Fruit fly (Drosophila melanogaster): ENCODE data around the gene CG32107.
A peak's percentile ranks its signal among the peaks of the same experiment; 100 is the strongest.

Gene CG32107

dm6 chr3L:12813907-12814306 is 47.2 kb downstream of the CG32107 start, which contains the start of the genes Sf3a2 and CG42588 (continued):
- no peak for TF ChIP-seq wor (GFP tag; IDR thresholded peaks at IDR 0.05)
- TF ChIP-seq dm (GFP tag; optimal IDR thresholded peaks at IDR 0.05), result peak; percentile 13
- peak; percentile 72 for TF ChIP-seq CG30403 (GFP tag; optimal IDR thresholded peaks at IDR 0.05)
- no peak for TF ChIP-seq CG1233 (GFP tag; optimal IDR thresholded peaks at IDR 0.05)
- no peak for TF ChIP-seq CG15073 (GFP tag; optimal IDR thresholded peaks at IDR 0.05)
- no peak for TF ChIP-seq MTF-1 (GFP tag; optimal IDR thresholded peaks at IDR 0.05; ENCODE audit: borderline replicate concordance)
- no peak for TF ChIP-seq Camta (GFP tag; optimal IDR thresholded peaks at IDR 0.05)
- TF ChIP-seq aop (GFP tag; IDR thresholded peaks at IDR 0.05), result no peak
- no peak for TF ChIP-seq CG1603 (tag; optimal IDR thresholded peaks at IDR 0.05)
- no peak for TF ChIP-seq CG12744 (GFP tag; optimal IDR thresholded peaks at IDR 0.05)
- no peak for TF ChIP-seq CG12769 (tag; optimal IDR thresholded peaks at IDR 0.05)
- TF ChIP-seq tna (GFP tag; IDR thresholded peaks at IDR 0.05; ENCODE audit: partially characterized antibody), result no peak
- TF ChIP-seq tio (GFP tag; optimal IDR thresholded peaks at IDR 0.05), result no peak
- no peak for TF ChIP-seq CG15479 (GFP tag; optimal IDR thresholded peaks at IDR 0.05)
- no peak for TF ChIP-seq Drgx (GFP tag; IDR thresholded peaks at IDR 0.05)
- TF ChIP-seq ranshi (GFP tag; IDR thresholded peaks at IDR 0.05), result peak; percentile 68; the same call in 1 of the 2 replicates
- TF ChIP-seq scrt (GFP tag; optimal IDR thresholded peaks at IDR 0.05), result no peak
- peak; percentile 50 for TF ChIP-seq CG4424 (GFP tag; optimal IDR thresholded peaks at IDR 0.05)
- TF ChIP-seq NFAT (GFP tag; IDR thresholded peaks at IDR 0.05), result peak; percentile 85
- peak; percentile 66 for TF ChIP-seq pzg (GFP tag; optimal IDR thresholded peaks at IDR 0.05)
- peak; percentile 34; the same call in 1 of the 2 replicates for TF ChIP-seq danr (GFP tag; IDR thresholded peaks at IDR 0.05)
- TF ChIP-seq bigmax (GFP tag; optimal IDR thresholded peaks at IDR 0.05), result no peak
- TF ChIP-seq h (optimal IDR thresholded peaks at IDR 0.05), result no peak
- TF ChIP-seq HmgD (GFP tag; optimal IDR thresholded peaks at IDR 0.05), result no peak
- TF ChIP-seq D (optimal IDR thresholded peaks at IDR 0.05), result no peak
- no peak for TF ChIP-seq D (GFP tag; optimal IDR thresholded peaks at IDR 0.05)
- TF ChIP-seq CG8290 (GFP tag; optimal IDR thresholded peaks at IDR 0.05), result peak; percentile 63
- TF ChIP-seq CG8290 (tag; optimal IDR thresholded peaks at IDR 0.05), result no peak
- TF ChIP-seq sr (GFP tag; IDR thresholded peaks at IDR 0.05), result no peak
- peak; percentile 66 for TF ChIP-seq E2f2 (GFP tag; IDR thresholded peaks at IDR 0.05)
- no peak for TF ChIP-seq CG4730 (GFP tag; IDR thresholded peaks at IDR 0.05)
- no peak for TF ChIP-seq CG7357 (GFP tag; IDR thresholded peaks at IDR 0.05)
- peak; percentile 85 for TF ChIP-seq trem (tag; optimal IDR thresholded peaks at IDR 0.05)
- no peak for TF ChIP-seq gro (GFP tag; optimal IDR thresholded peaks at IDR 0.05)
- TF ChIP-seq sc (optimal IDR thresholded peaks at IDR 0.05), result no peak
- TF ChIP-seq sc (GFP tag; optimal IDR thresholded peaks at IDR 0.05), result no peak
- TF ChIP-seq YL-1 (GFP tag; optimal IDR thresholded peaks at IDR 0.05), result peak; percentile 85
- TF ChIP-seq B-H1 (GFP tag; IDR thresholded peaks at IDR 0.05), result peak; percentile 44; the same call in 2 of the 3 replicates
- TF ChIP-seq CG16813 (GFP tag; IDR thresholded peaks at IDR 0.05; ENCODE audit: partially characterized antibody), result peak; percentile 83
- TF ChIP-seq CkIIα-i1 (GFP tag; IDR thresholded peaks at IDR 0.05), result no peak
- no peak for TF ChIP-seq CG5180 (GFP tag; optimal IDR thresholded peaks at IDR 0.05)
- no peak for TF ChIP-seq CG16779 (GFP tag; IDR thresholded peaks at IDR 0.05)
- TF ChIP-seq ind (GFP tag; optimal IDR thresholded peaks at IDR 0.05), result peak; percentile 74
- no peak for TF ChIP-seq sens-2 (GFP tag; IDR thresholded peaks at IDR 0.05)
- no peak for TF ChIP-seq CG3281 (GFP tag; optimal IDR thresholded peaks at IDR 0.05)
- TF ChIP-seq CoRest (tag; optimal IDR thresholded peaks at IDR 0.05), result peak; percentile 77
- TF ChIP-seq CG4617 (GFP tag; optimal IDR thresholded peaks at IDR 0.05; ENCODE audit: borderline replicate concordance), result peak; percentile 80
- peak; percentile 22 for TF ChIP-seq Dp (GFP tag; optimal IDR thresholded peaks at IDR 0.05)
- no peak for TF ChIP-seq caup (GFP tag; optimal IDR thresholded peaks at IDR 0.05; ENCODE audit: severe bottlenecking)
- TF ChIP-seq CG8281 (tag; optimal IDR thresholded peaks at IDR 0.05), result no peak
- TF ChIP-seq pfk (GFP tag; optimal IDR thresholded peaks at IDR 0.05), result no peak
- TF ChIP-seq CG31365 (tag; optimal IDR thresholded peaks at IDR 0.05), result no peak
- no peak for TF ChIP-seq Mes4 (GFP tag; optimal IDR thresholded peaks at IDR 0.05)
